Fruit fly (Drosophila melanogaster) whole organism, prepupa: ENCODE results near the gene Cpr66D.

Source experiments
- CG10631 ChIP-seq: fragments of 200-800 bp; sonication (Bioruptor generic); optimal IDR thresholded peaks from 2 replicates; lab custom pipeline; 2016; ENCODE audit warnings: missing biosample characterization, missing genetic modification characterization
- CG10669 ChIP-seq: fragments of 200-800 bp; sonication (Bioruptor generic); optimal IDR thresholded peaks from 3 replicates; lab custom pipeline; 2018; ENCODE audit warnings: missing biosample characterization, mild to moderate bottlenecking, missing genetic modification characterization, moderate library complexity
- CG11294 ChIP-seq: fragments of 200-800 bp; sonication (Bioruptor generic); IDR thresholded peaks from 2 replicates; pipeline ENCODE4 v1.3.6; 2022; ENCODE audit warnings: missing biosample characterization, missing genetic modification characterization
- CG11762 ChIP-seq: fragments of 200-800 bp; sonication (Bioruptor generic); optimal IDR thresholded peaks from 3 replicates; lab custom pipeline; 2016; ENCODE audit warnings: missing biosample characterization, missing genetic modification characterization; ENCODE audit not compliant: insufficient read depth
- CG1621 ChIP-seq: fragments of 200-800 bp; sonication (Bioruptor generic); optimal IDR thresholded peaks from 3 replicates; lab custom pipeline; 2018; ENCODE audit warnings: missing biosample characterization, mild to moderate bottlenecking, missing genetic modification characterization
- CG16779 ChIP-seq: fragments of 200-800 bp; sonication (Bioruptor generic); optimal IDR thresholded peaks from 3 replicates; lab custom pipeline; 2017; ENCODE audit warnings: missing biosample characterization, mild to moderate bottlenecking, missing genetic modification characterization
- CG3032 ChIP-seq: fragments of 200-800 bp; optimal IDR thresholded peaks from 2 replicates; lab custom pipeline; 2019; ENCODE audit warnings: missing biosample characterization, mild to moderate bottlenecking, missing genetic modification characterization, moderate library complexity
- CG31627 ChIP-seq: fragments of 200-800 bp; sonication (Bioruptor generic); optimal IDR thresholded peaks from 3 replicates; lab custom pipeline; 2016; ENCODE audit warnings: missing biosample characterization, missing genetic modification characterization
- CG32006 ChIP-seq: fragments of 200-800 bp; sonication (Bioruptor generic); optimal IDR thresholded peaks from 3 replicates; lab custom pipeline; 2017; ENCODE audit warnings: missing biosample characterization, mild to moderate bottlenecking, missing genetic modification characterization
- CG34406 ChIP-seq: fragments of 200-800 bp; sonication (Bioruptor generic); optimal IDR thresholded peaks from 3 replicates; lab custom pipeline; 2016; ENCODE audit warnings: missing biosample characterization, missing genetic modification characterization
- CG3919 ChIP-seq: fragments of 200-800 bp; sonication (Bioruptor generic); optimal IDR thresholded peaks from 3 replicates; lab custom pipeline; 2016; ENCODE audit warnings: missing biosample characterization, missing genetic modification characterization
- CG4318 ChIP-seq: fragments of 200-800 bp; sonication (Bioruptor generic); optimal IDR thresholded peaks from 3 replicates; lab custom pipeline; 2017; ENCODE audit warnings: missing biosample characterization, mild to moderate bottlenecking, missing genetic modification characterization
- CG6163 ChIP-seq: fragments of 200-800 bp; sonication (Bioruptor generic); IDR thresholded peaks from 3 replicates; pipeline ENCODE4 v1.3.6; 2022; ENCODE audit warnings: missing biosample characterization, missing genetic modification characterization
- CG6792 ChIP-seq: fragments of 200-800 bp; sonication (Bioruptor generic); optimal IDR thresholded peaks from 3 replicates; lab custom pipeline; 2016; ENCODE audit warnings: missing biosample characterization, missing genetic modification characterization
- CG6854 ChIP-seq: fragments of 200-800 bp; sonication (Bioruptor generic); optimal IDR thresholded peaks from 2 replicates; lab custom pipeline; 2017; ENCODE audit warnings: missing biosample characterization, mild to moderate bottlenecking, missing genetic modification characterization
- CG7368 ChIP-seq: fragments of 200-800 bp; sonication (Bioruptor generic); optimal IDR thresholded peaks from 3 replicates; lab custom pipeline; 2016; ENCODE audit warnings: missing biosample characterization, missing genetic modification characterization
- CG8119 ChIP-seq: fragments of 200-800 bp; sonication (Bioruptor generic); IDR thresholded peaks from 3 replicates; pipeline ENCODE4 v1.3.6; 2022; ENCODE audit warnings: missing biosample characterization, missing genetic modification characterization
- CG8632 ChIP-seq: fragments of 200-800 bp; sonication (Bioruptor generic); optimal IDR thresholded peaks from 3 replicates; lab custom pipeline; 2016; ENCODE audit warnings: missing biosample characterization, missing genetic modification characterization
- CG9139 ChIP-seq: fragments of 200-800 bp; sonication (Bioruptor generic); optimal IDR thresholded peaks from 3 replicates; lab custom pipeline; 2017; ENCODE audit warnings: missing biosample characterization, mild to moderate bottlenecking, missing genetic modification characterization
- Eip75B ChIP-seq: fragments of 200-800 bp; sonication (Bioruptor generic); optimal IDR thresholded peaks from 3 replicates; lab custom pipeline; 2016; ENCODE audit warnings: missing biosample characterization, missing genetic modification characterization
- Eip78C ChIP-seq: fragments of 200-800 bp; sonication (Bioruptor generic); peaks from one replicate; lab custom pipeline; 2016; ENCODE audit warnings: missing biosample characterization, missing genetic modification characterization
- Eip93F ChIP-seq: fragments of 200-800 bp; sonication (Bioruptor generic); optimal IDR thresholded peaks from 2 replicates; lab custom pipeline; 2016; ENCODE audit warnings: missing biosample characterization, mild to moderate bottlenecking, missing genetic modification characterization
- Hr38 ChIP-seq: sonication (Bioruptor generic); optimal IDR thresholded peaks from 2 replicates; lab custom pipeline; 2016; ENCODE audit warnings: missing biosample characterization, missing genetic modification characterization
- Hr39 ChIP-seq: fragments of 200-800 bp; sonication (Bioruptor generic); optimal IDR thresholded peaks from 2 replicates; lab custom pipeline; 2016; ENCODE audit warnings: missing biosample characterization, missing genetic modification characterization
- Hr4 ChIP-seq: fragments of 200-800 bp; sonication (Bioruptor generic); optimal IDR thresholded peaks from 3 replicates; lab custom pipeline; 2016; ENCODE audit warnings: missing biosample characterization, missing genetic modification characterization
- Lpt ChIP-seq: fragments of 200-800 bp; sonication (Bioruptor generic); optimal IDR thresholded peaks from 3 replicates; lab custom pipeline; 2016; ENCODE audit warnings: missing biosample characterization, missing genetic modification characterization
- Met ChIP-seq: fragments of 200-800 bp; sonication (Bioruptor generic); optimal IDR thresholded peaks from 3 replicates; lab custom pipeline; 2016; ENCODE audit warnings: missing biosample characterization, missing genetic modification characterization
- OdsH ChIP-seq: fragments of 200-800 bp; sonication (Bioruptor generic); optimal IDR thresholded peaks from 3 replicates; lab custom pipeline; 2016; ENCODE audit warnings: missing biosample characterization, missing genetic modification characterization
- Smox ChIP-seq: fragments of 200-800 bp; sonication (Bioruptor generic); optimal IDR thresholded peaks from 3 replicates; lab custom pipeline; 2016; ENCODE audit warnings: missing biosample characterization, missing genetic modification characterization
- Sox102F ChIP-seq: fragments of 200-800 bp; sonication (Bioruptor generic); optimal IDR thresholded peaks from 2 replicates; lab custom pipeline; 2016; ENCODE audit warnings: missing biosample characterization, mild to moderate bottlenecking, missing genetic modification characterization
- Sox14 ChIP-seq: fragments of 200-800 bp; sonication (Bioruptor generic); optimal IDR thresholded peaks from 3 replicates; lab custom pipeline; 2016; ENCODE audit warnings: missing biosample characterization, missing genetic modification characterization
- Sox15 ChIP-seq: fragments of 200-800 bp; sonication (Bioruptor generic); optimal IDR thresholded peaks from 3 replicates; lab custom pipeline; 2016; ENCODE audit warnings: missing biosample characterization, missing genetic modification characterization
- acj6 ChIP-seq: fragments of 200-800 bp; sonication (Bioruptor generic); optimal IDR thresholded peaks from 3 replicates; lab custom pipeline; 2016; ENCODE audit warnings: missing biosample characterization, missing genetic modification characterization
- cyc ChIP-seq: fragments of 200-800 bp; sonication (Bioruptor generic); optimal IDR thresholded peaks from 3 replicates; lab custom pipeline; 2016; ENCODE audit warnings: missing biosample characterization, missing genetic modification characterization
- dac ChIP-seq: fragments of 200-800 bp; sonication (Bioruptor generic); optimal IDR thresholded peaks from 2 replicates; lab custom pipeline; 2017; ENCODE audit warnings: missing biosample characterization, mild to moderate bottlenecking, missing genetic modification characterization
- dsx ChIP-seq: fragments of 200-800 bp; optimal IDR thresholded peaks from 3 replicates; lab custom pipeline; 2019; ENCODE audit warnings: missing biosample characterization, mild to moderate bottlenecking, missing genetic modification characterization, moderate library complexity; ENCODE audit not compliant: poor library complexity, severe bottlenecking
- eg ChIP-seq: fragments of 200-800 bp; sonication (Bioruptor generic); IDR thresholded peaks from 3 replicates; pipeline ENCODE4 v1.3.6; 2022; ENCODE audit warnings: missing biosample characterization, missing genetic modification characterization
- fd85E ChIP-seq: fragments of 200-800 bp; sonication (Bioruptor generic); optimal IDR thresholded peaks from 3 replicates; lab custom pipeline; 2016; ENCODE audit warnings: missing biosample characterization, missing genetic modification characterization
- fkh ChIP-seq: fragments of 200-800 bp; sonication (Bioruptor generic); optimal IDR thresholded peaks from 3 replicates; lab custom pipeline; 2017; ENCODE audit warnings: missing biosample characterization, mild to moderate bottlenecking, missing genetic modification characterization, moderate library complexity
- lz ChIP-seq: fragments of 200-800 bp; sonication (Bioruptor generic); optimal IDR thresholded peaks from 3 replicates; lab custom pipeline; 2016; ENCODE audit warnings: missing biosample characterization, missing genetic modification characterization
- net ChIP-seq: fragments of 200-800 bp; sonication (Bioruptor generic); optimal IDR thresholded peaks from 3 replicates; lab custom pipeline; 2016; ENCODE audit warnings: missing biosample characterization, missing genetic modification characterization
- pdm3 ChIP-seq: fragments of 200-800 bp; sonication (Bioruptor generic); optimal IDR thresholded peaks from 3 replicates; lab custom pipeline; 2016; ENCODE audit warnings: missing biosample characterization, missing genetic modification characterization
- salr ChIP-seq, 2 experiments: fragments of 200-800 bp; sonication (Bioruptor generic); optimal IDR thresholded peaks; 3 replicates each; lab custom pipeline; 2016 to 2018; ENCODE audit warnings: missing biosample characterization in 2 of 2, missing genetic modification characterization in 2 of 2, mild to moderate bottlenecking in 1 of 2
- spab ChIP-seq: fragments of 200-800 bp; sonication (Bioruptor generic); optimal IDR thresholded peaks from 2 replicates; lab custom pipeline; 2017; ENCODE audit warnings: missing biosample characterization, mild to moderate bottlenecking, missing genetic modification characterization, missing genetic modification reagents
- ss ChIP-seq, 2 experiments: fragments of 200-800 bp; sonication (Bioruptor generic); optimal IDR thresholded peaks; 2 replicates in 1 of 2; 3 replicates in 1 of 2; lab custom pipeline; 2017 to 2018; ENCODE audit warnings: mild to moderate bottlenecking in 2 of 2, missing biosample characterization in 2 of 2, missing genetic modification characterization in 2 of 2, moderate library complexity in 1 of 2
- svp ChIP-seq: fragments of 200-800 bp; sonication (Bioruptor generic); peaks from one replicate; lab custom pipeline; 2016; ENCODE audit warnings: missing biosample characterization, missing genetic modification characterization
- topi ChIP-seq: fragments of 200-800 bp; sonication (Bioruptor generic); optimal IDR thresholded peaks from 3 replicates; lab custom pipeline; 2016; ENCODE audit warnings: missing biosample characterization, missing genetic modification characterization
- vri ChIP-seq: fragments of 200-800 bp; sonication (Bioruptor generic); optimal IDR thresholded peaks from 3 replicates; lab custom pipeline; 2016; ENCODE audit warnings: missing biosample characterization, mild to moderate bottlenecking, missing genetic modification characterization

Cpr66D gene

DNA sequence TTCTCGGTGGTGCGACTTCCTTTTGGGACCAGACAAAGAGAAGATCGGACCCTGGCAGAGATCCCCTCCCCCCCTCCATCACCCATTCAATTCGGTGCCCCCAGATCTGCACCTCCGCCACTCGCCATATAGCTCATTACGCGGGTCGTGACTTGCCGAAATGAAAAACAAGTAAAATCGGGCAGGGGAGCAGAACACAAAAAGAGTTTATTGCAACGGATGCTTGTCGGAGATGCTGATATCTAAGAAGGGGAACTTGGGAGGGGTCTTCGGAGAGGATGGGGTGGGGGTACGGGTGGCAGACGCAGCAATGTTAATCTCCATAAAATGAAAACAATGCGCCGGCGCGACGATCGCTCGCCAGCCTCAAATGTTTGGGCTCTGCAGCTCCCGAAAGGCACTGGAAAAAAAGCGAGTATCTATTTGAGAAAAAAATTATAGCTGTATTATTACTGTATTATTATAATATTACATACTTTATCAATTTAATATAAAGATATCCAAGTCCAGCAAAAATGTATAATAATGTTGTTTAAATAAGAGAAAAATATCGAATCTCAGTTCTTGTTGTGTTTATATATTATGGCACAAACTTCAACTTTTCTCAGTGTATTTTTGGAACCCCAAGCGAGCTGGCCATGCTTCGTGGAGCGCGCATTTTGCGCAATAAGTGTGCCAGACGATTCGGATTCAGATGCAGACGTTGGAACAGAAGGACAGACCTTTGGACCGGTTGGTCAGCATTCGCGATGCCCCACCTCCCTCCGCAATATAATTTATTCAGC lies 27.8 kb downstream of the Cpr66D start (continued):
- peak; percentile 65 for TF ChIP-seq lz (GFP tag; lab: Kevin White, UChicago)
- TF ChIP-seq Eip93F = peak; percentile 80
- peak; percentile 57 for TF ChIP-seq Sox14
- peak; percentile 53 to 75 for TF ChIP-seq salr (GFP tag; optimal IDR thresholded peaks at IDR 0.05; lab: Kevin White, UChicago)
- TF ChIP-seq Hr4 (GFP tag; lab: Kevin White, UChicago) = peak; percentile 35
- TF ChIP-seq Hr38 = no peak
- TF ChIP-seq topi (GFP tag; lab: Kevin White, UChicago) = peak; percentile 74
- peak; percentile 71 for TF ChIP-seq Sox15 (GFP tag; lab: Kevin White, UChicago)
- TF ChIP-seq spab (GFP tag; lab: Kevin White, UChicago) = peak; percentile 90
- peak; percentile 83 for TF ChIP-seq net

DNA sequence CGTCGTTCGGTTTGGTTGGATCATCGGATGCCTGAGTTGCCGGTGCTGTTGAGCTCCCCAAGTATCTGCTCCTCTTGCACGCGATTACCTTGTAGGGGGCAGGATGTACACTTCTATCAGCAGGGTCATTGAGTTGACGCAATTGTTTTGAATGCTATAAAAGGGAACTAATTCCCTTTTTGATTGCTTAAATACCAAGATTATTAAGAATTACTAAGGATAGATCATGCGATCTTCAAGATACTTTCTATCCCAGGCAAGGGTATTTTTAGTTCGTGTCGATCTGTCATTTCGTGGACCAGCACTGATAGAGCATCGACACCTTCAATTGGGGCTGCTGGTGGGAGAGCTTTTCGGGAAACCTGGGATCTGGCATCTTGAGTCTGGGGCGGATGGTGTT lies 28.8 kb downstream of the Cpr66D start:
- TF ChIP-seq acj6 (peak; percentile 85), Eip78C (GFP tag; lab: Kevin White, UChicago) (peak; percentile 95), Hr38 (no peak), CG10631 (GFP tag; lab: Kevin White, UChicago) (peak; percentile 85), dsx (GFP tag; lab: Kevin White, UChicago) (peak; percentile 82), eg (GFP tag; lab: Robert Waterston, UW) (peak; percentile 36; the same call in 1 of the 3 replicates), CG34406 (GFP tag; lab: Kevin White, UChicago) (peak; percentile 74), CG10669 (GFP tag; lab: Kevin White, UChicago) (peak; percentile 87), CG32006 (GFP tag; lab: Kevin White, UChicago) (peak; percentile 43), Met (GFP tag; lab: Kevin White, UChicago) (peak; percentile 81), Lpt (GFP tag; lab: Kevin White, UChicago) (peak; percentile 57), CG9139 (GFP tag; lab: Kevin White, UChicago) (peak; percentile 64), lz (GFP tag; lab: Kevin White, UChicago) (peak; percentile 74), fd85E (GFP tag; lab: Kevin White, UChicago) (peak; percentile 40), CG4318 (GFP tag; lab: Kevin White, UChicago) (no peak), CG7368 (GFP tag; lab: Kevin White, UChicago) (peak; percentile 75), Hr39 (peak; percentile 72), CG6792 (GFP tag; lab: Kevin White, UChicago) (peak; percentile 86), CG31627 (peak; percentile 74), ss (GFP tag; optimal IDR thresholded peaks at IDR 0.05; lab: Kevin White, UChicago) (peak; percentile 87 to 96), Eip75B (GFP tag; lab: Kevin White, UChicago) (peak; percentile 88), svp (GFP tag; lab: Kevin White, UChicago) (peak; percentile 89), CG8632 (GFP tag; lab: Kevin White, UChicago) (peak; percentile 81), Sox15 (GFP tag; lab: Kevin White, UChicago) (peak; percentile 77), net (peak; percentile 66), OdsH (peak; percentile 77), CG8119 (GFP tag; lab: Robert Waterston, UW) (no peak; the same call in 1 of the 3 replicates), Smox (GFP tag; lab: Kevin White, UChicago) (peak; percentile 73), CG11294 (GFP tag; lab: Robert Waterston, UW) (peak; percentile 22; the same call in 1 of the 2 replicates), fkh (GFP tag; lab: Kevin White, UChicago) (no peak), CG3919 (peak; percentile 86), CG1621 (tag; lab: Kevin White, UChicago) (peak; percentile 87), pdm3 (GFP tag; lab: Kevin White, UChicago) (peak; percentile 82), CG6163 (GFP tag; lab: Robert Waterston, UW) (peak; percentile 92), CG6854 (GFP tag; lab: Kevin White, UChicago) (no peak), Sox102F (GFP tag; lab: Kevin White, UChicago) (peak; percentile 72), vri (GFP tag; lab: Kevin White, UChicago) (peak; percentile 47), CG11762 (GFP tag; lab: Kevin White, UChicago) (peak; percentile 43), Sox14 (peak; percentile 81), CG16779 (tag; lab: Kevin White, UChicago) (peak; percentile 42), dac (GFP tag; lab: Kevin White, UChicago) (no peak), CG3032 (tag; lab: Kevin White, UChicago) (peak; percentile 91), cyc (GFP tag; lab: Kevin White, UChicago) (peak; percentile 79), spab (GFP tag; lab: Kevin White, UChicago) (peak; percentile 86)
